Worm (Caenorhabditis elegans): Measurements from ENCODE around the gene H17B01.2.
"Not testable (repeated sequence)": the region's sequence is repeated elsewhere in the genome, so short reads cannot be mapped to it uniquely, and the experiment has no call there.

The H17B01.2 gene

DNA sequence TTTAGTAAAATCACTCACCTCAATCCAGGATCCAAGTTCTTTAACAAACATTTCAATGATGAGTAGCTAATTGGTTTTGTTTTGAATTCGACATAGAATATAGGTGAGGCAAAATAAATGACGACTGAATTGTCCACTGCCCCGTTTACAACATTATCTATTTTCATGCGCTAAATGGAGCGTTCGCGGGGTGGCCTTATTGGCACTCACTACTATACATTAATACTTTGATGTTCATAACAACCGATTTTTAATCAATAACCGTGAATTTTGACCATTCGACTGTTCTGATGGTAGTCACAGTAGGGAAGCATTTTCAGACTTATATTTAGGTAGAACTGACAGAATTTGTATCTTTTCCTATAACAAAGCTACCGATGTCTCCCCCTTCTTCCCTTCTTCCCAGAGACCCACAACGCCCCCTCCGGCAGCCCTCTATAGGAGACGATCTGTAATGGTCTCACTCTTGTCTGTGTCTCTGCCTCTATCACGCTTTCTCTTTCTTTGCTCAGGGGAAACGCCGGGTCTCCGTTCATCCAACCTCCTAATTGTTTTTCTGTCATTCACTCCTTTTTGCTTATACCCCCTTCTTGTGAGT is 23.6 kb upstream of the H17B01.2 start, which contains the start of gene Y51H7C.12:
Gene Y51H7C.12 (minus strand): TSS at position 51 of the 598 bp plus-strand sequence.
- TF ChIP-seq scrt-1 (GFP tag; IDR thresholded peaks at IDR 0.05); flt-1 (GFP tag; IDR thresholded peaks at IDR 0.05); ets-7 (tag; optimal IDR thresholded peaks at IDR 0.05): not testable (repeated sequence)

DNA sequence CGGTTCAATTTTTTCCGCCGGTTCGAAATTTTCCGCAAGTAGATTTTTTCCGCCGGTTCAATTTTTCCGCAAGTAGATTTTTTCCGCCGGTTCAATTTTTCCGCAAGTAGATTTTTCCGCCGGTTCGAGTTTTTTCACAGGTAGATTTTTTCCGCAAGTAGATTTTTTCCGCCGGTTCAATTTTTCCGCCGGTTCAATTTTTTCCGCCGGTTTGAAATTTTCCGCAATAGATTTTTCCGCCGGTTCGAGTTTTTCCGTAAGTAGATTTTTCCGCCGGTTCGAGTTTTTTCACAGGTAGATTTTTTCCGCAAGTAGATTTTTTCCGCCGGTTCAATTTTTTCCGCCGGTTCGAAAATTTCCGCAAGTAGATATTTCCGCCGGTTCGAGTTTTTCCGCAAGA is 18.4 kb upstream of the H17B01.2 start:
- TF ChIP-seq scrt-1 (GFP tag; IDR thresholded peaks at IDR 0.05) (peak; percentile 61; the same call in 1 of the 2 replicates), tbx-37 (GFP tag; conservative IDR thresholded peaks at IDR 0.05) (peak; percentile 58), pes-1 (GFP tag; IDR thresholded peaks at IDR 0.05) (peak; percentile 50; the same call in 1 of the 2 replicates)

- TF ChIP-seq sea-1 (GFP tag; conservative IDR thresholded peaks at IDR 0.05) (peak; percentile 53; the same call in 1 of the 2 replicates), pes-1 (GFP tag; IDR thresholded peaks at IDR 0.05) (peak; percentile 46), scrt-1 (GFP tag; IDR thresholded peaks at IDR 0.05) (peak; percentile 35; the same call in 1 of the 2 replicates)
Measured at ce11 chrII:1453209-1453608, 17.2 kb upstream of the H17B01.2 start.

ce11 chrII:1453707-1454106 is 16.7 kb upstream of the H17B01.2 start:
- TF ChIP-seq scrt-1 (GFP tag; IDR thresholded peaks at IDR 0.05) = peak; percentile 53; the same call in 1 of the 2 replicates
- TF ChIP-seq pes-1 (GFP tag; IDR thresholded peaks at IDR 0.05) = peak; percentile 41; the same call in 1 of the 2 replicates

ce11 chrII:1457784-1458183 is 12.6 kb upstream of the H17B01.2 start:
- TF ChIP-seq tbx-11 (GFP tag; IDR thresholded peaks at IDR 0.05) (peak; percentile 60; the same call in 1 of the 2 replicates), pes-1 (GFP tag; IDR thresholded peaks at IDR 0.05) (peak; percentile 75)

DNA sequence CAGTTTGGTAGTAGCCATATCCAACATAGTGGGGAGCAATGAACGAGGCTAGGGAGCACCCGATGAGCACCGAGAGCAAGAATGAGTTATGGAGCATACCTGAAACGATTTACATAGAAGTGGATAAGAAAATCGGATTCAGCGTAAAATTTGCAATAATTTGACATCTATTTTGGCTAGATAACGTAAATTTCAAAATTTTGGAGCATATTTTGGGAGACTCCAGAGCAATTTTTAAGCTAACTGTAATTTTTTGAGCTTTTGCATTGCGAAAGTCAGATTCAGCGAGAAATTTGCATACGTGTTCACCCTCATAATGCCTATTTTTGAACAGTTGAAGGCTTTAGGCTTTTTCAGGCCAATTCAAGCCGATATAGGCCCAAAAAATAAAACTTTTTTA is 3.9 kb upstream of the H17B01.2 start, which contains the start of gene Y51H7C.13:
Gene Y51H7C.13 (minus strand): TSS at position 101 of the 400 bp plus-strand sequence.
- TF ChIP-seq ceh-36 (tag; optimal IDR thresholded peaks at IDR 0.05) (no peak), tbx-37 (GFP tag; conservative IDR thresholded peaks at IDR 0.05) (no peak), scrt-1 (GFP tag; IDR thresholded peaks at IDR 0.05) (no peak), flt-1 (GFP tag; IDR thresholded peaks at IDR 0.05) (no peak), B0310.2 (tag; optimal IDR thresholded peaks at IDR 0.05) (no peak), tbx-11 (GFP tag; IDR thresholded peaks at IDR 0.05) (no peak), ets-7 (tag; optimal IDR thresholded peaks at IDR 0.05) (no peak), ceh-13 (GFP tag; optimal IDR thresholded peaks at IDR 0.05) (no peak), ama-1 (optimal IDR thresholded peaks at IDR 0.05) (no peak)

ce11 chrII:1467711-1468110 is 2.7 kb upstream of the H17B01.2 start, which contains the start of gene Y51H7C.1:
Gene Y51H7C.1 (plus strand): TSS chrII:1467727.
- not testable (repeated sequence) for TF ChIP-seq hmbx-1 (tag; optimal IDR thresholded peaks at IDR 0.05); tra-4 (tag; optimal IDR thresholded peaks at IDR 0.05); ceh-13 (GFP tag; optimal IDR thresholded peaks at IDR 0.05)

DNA sequence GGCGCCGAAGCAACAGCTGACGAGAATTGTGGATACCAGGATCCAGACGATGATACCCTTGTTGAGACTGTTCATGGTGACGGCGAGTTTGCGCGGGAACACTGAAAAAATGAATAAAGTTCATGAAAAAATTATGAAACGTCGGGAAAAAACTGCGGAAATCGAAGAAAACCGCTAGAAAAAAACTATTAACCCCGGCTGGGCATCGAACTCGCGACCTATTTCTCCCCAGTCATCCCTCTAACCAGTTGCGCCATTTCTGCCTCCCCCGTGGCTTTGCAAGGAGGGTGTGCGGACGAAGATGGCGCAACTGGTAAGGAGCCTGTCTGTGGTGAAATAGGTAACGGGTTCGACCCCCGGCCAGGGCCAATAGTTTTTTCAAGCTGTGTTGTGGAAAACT is 3.1 kb downstream of the H17B01.2 start, which contains the start of gene H17B01.5:
Gene H17B01.5 (minus strand): TSS at position 101 of the 400 bp plus-strand sequence.
- TF ChIP-seq ceh-36 (tag; optimal IDR thresholded peaks at IDR 0.05) (no peak), hnd-1 (tag; optimal IDR thresholded peaks at IDR 0.05) (no peak), pes-1 (GFP tag; IDR thresholded peaks at IDR 0.05) (no peak)

ce11 chrII:1474807-1475206 is 4.4 kb downstream of the H17B01.2 start:
- TF ChIP-seq tbx-37 (GFP tag; conservative IDR thresholded peaks at IDR 0.05) (no peak), ets-7 (tag; optimal IDR thresholded peaks at IDR 0.05) (no peak), F13C5.2 (tag; optimal IDR thresholded peaks at IDR 0.05) (no peak), B0310.2 (tag; optimal IDR thresholded peaks at IDR 0.05) (no peak), flt-1 (GFP tag; IDR thresholded peaks at IDR 0.05) (no peak), aly-1 (tag; optimal IDR thresholded peaks at IDR 0.05) (no peak), ceh-36 (tag; optimal IDR thresholded peaks at IDR 0.05) (no peak), sea-1 (GFP tag; conservative IDR thresholded peaks at IDR 0.05) (no peak), tra-4 (tag; optimal IDR thresholded peaks at IDR 0.05) (no peak), pes-1 (GFP tag; IDR thresholded peaks at IDR 0.05) (no peak), hmg-4 (GFP tag; optimal IDR thresholded peaks at IDR 0.05) (no peak), ama-1 (optimal IDR thresholded peaks at IDR 0.05) (no peak), hnd-1 (tag; optimal IDR thresholded peaks at IDR 0.05) (no peak), scrt-1 (GFP tag; IDR thresholded peaks at IDR 0.05) (no peak), ceh-13 (GFP tag; optimal IDR thresholded peaks at IDR 0.05) (no peak)

DNA sequence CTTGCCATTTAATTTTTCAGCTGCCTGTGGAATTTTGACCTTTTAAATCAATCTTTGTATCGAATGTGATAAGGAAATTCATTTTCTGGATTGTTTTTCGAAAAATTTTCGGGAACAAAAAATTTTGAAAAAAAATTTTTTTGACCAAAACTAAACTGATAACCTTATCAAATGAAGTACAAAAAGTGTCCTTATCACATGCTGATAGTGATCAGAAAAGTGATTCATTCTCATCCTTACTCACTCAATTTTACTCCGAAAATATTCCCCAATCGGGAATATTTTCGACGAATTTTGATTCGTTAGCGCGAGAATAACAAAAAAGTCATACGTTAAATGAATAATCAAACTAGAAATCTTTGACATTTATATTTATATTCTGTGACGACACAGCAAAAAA is 5.0 kb downstream of the H17B01.2 start:
- TF ChIP-seq scrt-1 (GFP tag; IDR thresholded peaks at IDR 0.05) = no peak
- no peak for TF ChIP-seq pes-1 (GFP tag; IDR thresholded peaks at IDR 0.05)
